Fruit fly (Drosophila melanogaster) whole organism, embryonic: ENCODE measurements around the gene CG43693.

ENCODE experiments used
- Adf1 ChIP-seq: fragments of 200-800 bp; sonication (Bioruptor generic); IDR thresholded peaks from 2 replicates; pipeline ENCODE4 v1.3.6; 2022; ENCODE audit warnings: missing biosample characterization, missing genetic modification characterization
- Bdp1 ChIP-seq: fragments of 200-800 bp; sonication (Bioruptor generic); optimal IDR thresholded peaks from 3 replicates; lab custom pipeline; 2016; ENCODE audit warnings: missing biosample characterization, missing genetic modification characterization
- CG12744 ChIP-seq: fragments of 200-800 bp; sonication (Bioruptor generic); optimal IDR thresholded peaks from 2 replicates; lab custom pipeline; 2016; ENCODE audit warnings: missing biosample characterization, missing genetic modification characterization
- CG12769 ChIP-seq: fragments of 200-800 bp; sonication (Bioruptor generic); optimal IDR thresholded peaks from 2 replicates; lab custom pipeline; 2019; ENCODE audit warnings: missing biosample characterization, mild to moderate bottlenecking, missing genetic modification characterization, moderate library complexity
- CG14014 ChIP-seq: fragments of 200-800 bp; sonication (Bioruptor generic); IDR thresholded peaks from 2 replicates; pipeline ENCODE4 v1.3.6; 2022; ENCODE audit warnings: missing biosample characterization, missing genetic modification characterization
- CG14441 ChIP-seq: fragments of 200-800 bp; sonication (Bioruptor generic); IDR thresholded peaks from 2 replicates; pipeline ENCODE4 v1.3.6; 2022; ENCODE audit warnings: missing biosample characterization, missing genetic modification characterization
- CG14965 ChIP-seq: fragments of 200-800 bp; sonication (Bioruptor generic); optimal IDR thresholded peaks from 2 replicates; lab custom pipeline; 2016; ENCODE audit warnings: missing biosample characterization, missing genetic modification characterization, borderline replicate concordance
- CG15269 ChIP-seq: fragments of 200-800 bp; sonication (Bioruptor generic); optimal IDR thresholded peaks from 2 replicates; lab custom pipeline; 2018; ENCODE audit warnings: missing biosample characterization, mild to moderate bottlenecking, missing genetic modification characterization, moderate library complexity
- CG16779 ChIP-seq: fragments of 200-800 bp; sonication (Bioruptor generic); IDR thresholded peaks from 2 replicates; pipeline ENCODE4 v1.3.6; 2022; ENCODE audit warnings: missing biosample characterization, missing genetic modification characterization
- CG3065 ChIP-seq: fragments of 200-800 bp; sonication (Bioruptor generic); optimal IDR thresholded peaks from 2 replicates; lab custom pipeline; 2016; ENCODE audit warnings: missing biosample characterization, missing genetic modification characterization
- CG4282 ChIP-seq: fragments of 200-800 bp; sonication (Bioruptor generic); optimal IDR thresholded peaks from 2 replicates; lab custom pipeline; 2016; ENCODE audit warnings: missing biosample characterization, missing genetic modification characterization
- CG4360 ChIP-seq: fragments of 200-800 bp; sonication (Bioruptor generic); IDR thresholded peaks from 2 replicates; pipeline ENCODE4 v1.3.6; 2022; ENCODE audit warnings: missing biosample characterization, missing genetic modification characterization
- CG6813 ChIP-seq: fragments of 200-800 bp; sonication (Bioruptor generic); optimal IDR thresholded peaks from 2 replicates; lab custom pipeline; 2017; ENCODE audit warnings: missing biosample characterization, missing genetic modification characterization, mild to moderate bottlenecking, moderate library complexity, missing genetic modification reagents
- CG7786 ChIP-seq: fragments of 200-800 bp; sonication (Bioruptor generic); optimal IDR thresholded peaks from 2 replicates; lab custom pipeline; 2016; ENCODE audit warnings: missing biosample characterization, missing genetic modification characterization
- CG7839 ChIP-seq: fragments of 200-800 bp; sonication (Bioruptor generic); optimal IDR thresholded peaks from 3 replicates; lab custom pipeline; 2018; ENCODE audit warnings: missing biosample characterization, mild to moderate bottlenecking, missing genetic modification characterization, moderate library complexity
- CG9437 ChIP-seq: fragments of 200-800 bp; sonication (Bioruptor generic); optimal IDR thresholded peaks from 2 replicates; lab custom pipeline; 2018; ENCODE audit warnings: missing biosample characterization, mild to moderate bottlenecking, missing genetic modification characterization
- CG9817 ChIP-seq: fragments of 200-800 bp; sonication (Bioruptor generic); optimal IDR thresholded peaks from 2 replicates; lab custom pipeline; 2018; ENCODE audit warnings: missing biosample characterization, mild to moderate bottlenecking, missing genetic modification characterization, moderate library complexity
- Camta ChIP-seq: fragments of 200-800 bp; sonication (Bioruptor generic); optimal IDR thresholded peaks from 2 replicates; lab custom pipeline; 2016; ENCODE audit warnings: missing biosample characterization, missing genetic modification characterization
- CrebB ChIP-seq: fragments of 200-800 bp; sonication (Bioruptor generic); optimal IDR thresholded peaks from 3 replicates; lab custom pipeline; 2018; ENCODE audit warnings: missing biosample characterization, mild to moderate bottlenecking, missing genetic modification characterization
- HHEX ChIP-seq: fragments of 200-800 bp; sonication (Bioruptor generic); optimal IDR thresholded peaks from 3 replicates; lab custom pipeline; 2017; ENCODE audit warnings: missing biosample characterization, mild to moderate bottlenecking, missing genetic modification characterization, missing genetic modification reagents
- Hr3 ChIP-seq: fragments of 200-800 bp; sonication (Bioruptor generic); optimal IDR thresholded peaks from 3 replicates; lab custom pipeline; 2016; ENCODE audit warnings: missing biosample characterization, missing genetic modification characterization
- Kr ChIP-seq: fragments of 200-800 bp; sonication (Bioruptor generic); optimal IDR thresholded peaks from 2 replicates; lab custom pipeline; 2017; ENCODE audit warnings: missing biosample characterization, mild to moderate bottlenecking, missing genetic modification characterization
- Nf-YB ChIP-seq: fragments of 200-800 bp; sonication (Bioruptor generic); optimal IDR thresholded peaks from 3 replicates; lab custom pipeline; 2019; ENCODE audit warnings: missing biosample characterization, mild to moderate bottlenecking, missing genetic modification characterization, moderate library complexity
- NfI ChIP-seq: fragments of 200-800 bp; sonication (Bioruptor generic); optimal IDR thresholded peaks from 3 replicates; lab custom pipeline; 2018; ENCODE audit warnings: missing biosample characterization, mild to moderate bottlenecking, missing genetic modification characterization, moderate library complexity
- Opbp ChIP-seq: fragments of 200-800 bp; sonication (Bioruptor generic); IDR thresholded peaks from 3 replicates; pipeline ENCODE4 v1.3.6; 2022; ENCODE audit warnings: missing biosample characterization, missing genetic modification characterization; ENCODE audit not compliant: partially characterized antibody
- Optix ChIP-seq: fragments of 200-800 bp; sonication (Bioruptor generic); IDR thresholded peaks from 3 replicates; pipeline ENCODE4 v1.3.6; 2022; ENCODE audit warnings: missing biosample characterization, missing genetic modification characterization
- Ptx1 ChIP-seq: fragments of 200-800 bp; sonication (Bioruptor generic); IDR thresholded peaks from 2 replicates; pipeline ENCODE4 v1.3.6; 2022; ENCODE audit warnings: missing biosample characterization, missing genetic modification characterization
- Ravus ChIP-seq: fragments of 200-800 bp; sonication (Bioruptor generic); IDR thresholded peaks from 2 replicates; pipeline ENCODE4 v1.3.6; 2022; ENCODE audit warnings: missing biosample characterization, missing genetic modification characterization
- ap ChIP-seq: fragments of 200-800 bp; sonication (Bioruptor generic); IDR thresholded peaks from 2 replicates; pipeline ENCODE4 v1.3.6; 2022; ENCODE audit warnings: missing biosample characterization, missing genetic modification characterization
- chn ChIP-seq: fragments of 200-800 bp; sonication (Bioruptor generic); optimal IDR thresholded peaks from 2 replicates; lab custom pipeline; 2016; ENCODE audit warnings: missing biosample characterization, missing genetic modification characterization
- cwo ChIP-seq: fragments of 200-800 bp; sonication (Bioruptor generic); optimal IDR thresholded peaks from 3 replicates; lab custom pipeline; 2017; ENCODE audit warnings: missing biosample characterization, missing genetic modification characterization, mild to moderate bottlenecking, moderate library complexity, missing genetic modification reagents
- dati ChIP-seq: fragments of 200-800 bp; sonication (Bioruptor generic); IDR thresholded peaks from 2 replicates; pipeline ENCODE4 v1.3.6; 2022; ENCODE audit warnings: missing biosample characterization, missing genetic modification characterization
- fd102C ChIP-seq: fragments of 200-800 bp; sonication (Bioruptor generic); optimal IDR thresholded peaks from 2 replicates; lab custom pipeline; 2018; ENCODE audit warnings: missing biosample characterization, mild to moderate bottlenecking, missing genetic modification characterization, moderate library complexity
- fd3F ChIP-seq: fragments of 200-800 bp; sonication (Bioruptor generic); optimal IDR thresholded peaks from 2 replicates; lab custom pipeline; 2018; ENCODE audit warnings: missing biosample characterization, mild to moderate bottlenecking, missing genetic modification characterization, moderate library complexity
- fd64A ChIP-seq: fragments of 200-800 bp; sonication (Bioruptor generic); optimal IDR thresholded peaks from 3 replicates; lab custom pipeline; 2018; ENCODE audit warnings: missing biosample characterization, mild to moderate bottlenecking, missing genetic modification characterization
- fru ChIP-seq: fragments of >200 bp; optimal IDR thresholded peaks from 2 replicates; lab custom pipeline; 2017
- gsb ChIP-seq: fragments of 200-800 bp; sonication (Bioruptor generic); IDR thresholded peaks from 2 replicates; pipeline ENCODE4 v1.3.6; 2022; ENCODE audit warnings: missing biosample characterization, missing genetic modification characterization
- hth ChIP-seq: fragments of >200 bp; optimal IDR thresholded peaks from 2 replicates; lab custom pipeline; 2017; ENCODE audit warnings: inconsistent platforms
- nerfin-2 ChIP-seq: fragments of 200-800 bp; sonication (Bioruptor generic); IDR thresholded peaks from 2 replicates; pipeline ENCODE4 v1.3.6; 2022; ENCODE audit warnings: missing biosample characterization, missing genetic modification characterization; ENCODE audit not compliant: partially characterized antibody
- org-1 ChIP-seq: fragments of 200-800 bp; sonication (Bioruptor generic); optimal IDR thresholded peaks from 2 replicates; lab custom pipeline; 2017; ENCODE audit warnings: missing biosample characterization, missing genetic modification characterization
- repo ChIP-seq: fragments of 200-800 bp; sonication (Bioruptor generic); optimal IDR thresholded peaks from 2 replicates; lab custom pipeline; 2016; ENCODE audit warnings: missing biosample characterization, missing genetic modification characterization
- run ChIP-seq: fragments of 200-800 bp; sonication (Bioruptor generic); optimal IDR thresholded peaks from 3 replicates; lab custom pipeline; 2018; ENCODE audit warnings: missing biosample characterization, mild to moderate bottlenecking, missing genetic modification characterization
- salm ChIP-seq: fragments of 200-800 bp; sonication (Bioruptor generic); optimal IDR thresholded peaks from 2 replicates; lab custom pipeline; 2018; ENCODE audit warnings: missing biosample characterization, mild to moderate bottlenecking, missing genetic modification characterization
- sc ChIP-seq, 3 experiments: fragments of >200 bp in 2 of 3; fragments of 200-800 bp in 1 of 3; sonication (Bioruptor generic) in 1 of 3; optimal IDR thresholded peaks; 2 replicates in 2 of 3; 3 replicates in 1 of 3; lab custom pipeline; 2017; ENCODE audit warnings: mild to moderate bottlenecking in 1 of 3, missing biosample characterization in 1 of 3, missing genetic modification characterization in 1 of 3, missing genetic modification reagents in 1 of 3
- sna ChIP-seq: fragments of 200-800 bp; sonication (Bioruptor generic); IDR thresholded peaks from 2 replicates; pipeline ENCODE4 v1.3.6; 2022; ENCODE audit warnings: missing biosample characterization, missing genetic modification characterization; ENCODE audit not compliant: partially characterized antibody
- sob ChIP-seq: fragments of 200-800 bp; sonication (Bioruptor generic); IDR thresholded peaks from 2 replicates; pipeline ENCODE4 v1.3.6; 2022; ENCODE audit warnings: missing biosample characterization, missing genetic modification characterization
- trh ChIP-seq: fragments of 200-800 bp; sonication (Bioruptor generic); optimal IDR thresholded peaks from 2 replicates; lab custom pipeline; 2016; ENCODE audit warnings: missing biosample characterization, missing genetic modification characterization
- unc-4 ChIP-seq: fragments of 200-800 bp; sonication (Bioruptor generic); IDR thresholded peaks from 2 replicates; pipeline ENCODE4 v1.3.6; 2022; ENCODE audit warnings: missing biosample characterization, missing genetic modification characterization; ENCODE audit not compliant: partially characterized antibody
- vvl ChIP-seq: fragments of 200-800 bp; sonication (Bioruptor generic); IDR thresholded peaks from 2 replicates; pipeline ENCODE4 v1.3.6; 2022; ENCODE audit warnings: missing biosample characterization, missing genetic modification characterization
- zf30C ChIP-seq: fragments of 200-800 bp; sonication (Bioruptor generic); optimal IDR thresholded peaks from 3 replicates; lab custom pipeline; 2018; ENCODE audit warnings: missing biosample characterization, mild to moderate bottlenecking, missing genetic modification characterization
- zfh2 ChIP-seq: fragments of 200-800 bp; sonication (Bioruptor generic); optimal IDR thresholded peaks from 2 replicates; lab custom pipeline; 2016; ENCODE audit warnings: missing biosample characterization, missing genetic modification characterization

The CG43693 gene

DNA sequence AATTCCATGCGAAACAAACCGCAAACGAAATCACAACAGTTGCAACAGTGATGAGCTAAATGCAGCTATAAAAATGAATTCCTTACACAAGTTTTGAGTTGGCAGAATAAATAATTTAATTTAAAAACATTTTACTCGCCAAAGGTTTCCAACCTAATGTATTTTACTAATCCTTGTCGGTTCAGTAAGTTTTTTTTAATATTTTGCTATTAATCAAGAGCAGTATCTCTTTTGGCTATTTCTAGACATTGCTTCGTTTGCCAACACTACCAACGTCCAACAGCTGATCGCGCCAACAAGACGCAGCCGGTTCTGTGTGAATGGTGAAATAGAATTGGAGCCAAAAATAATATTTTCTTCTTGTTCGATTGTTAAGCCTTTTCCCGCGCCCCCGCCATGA lies 13.5 kb upstream of the CG43693 start, which contains the start of the genes CG32075, CG45101 and SuUR (continued):
- TF ChIP-seq HHEX (GFP tag; lab: Kevin White, UChicago) (peak; percentile 82), Bdp1 (GFP tag; lab: Kevin White, UChicago) (peak; percentile 79), CG9437 (GFP tag; lab: Kevin White, UChicago) (peak; percentile 69), Ravus (GFP tag; lab: Robert Waterston, UW) (peak; percentile 58), CG16779 (GFP tag; lab: Robert Waterston, UW) (peak; percentile 54; the same call in 1 of the 2 replicates), org-1 (peak; percentile 69), fru (lab: Kevin White, UChicago) (no peak), fd64A (no peak), chn (peak; percentile 92), hth (lab: Kevin White, UChicago) (no peak), CG14965 (GFP tag; lab: Kevin White, UChicago) (no peak), Ptx1 (GFP tag; lab: Robert Waterston, UW) (peak; percentile 94), CG7786 (GFP tag; lab: Kevin White, UChicago) (peak; percentile 90), fd102C (peak; percentile 36), sc (optimal IDR thresholded peaks at IDR 0.05; lab: Kevin White, UChicago) (no peak), sc (GFP tag; optimal IDR thresholded peaks at IDR 0.05; lab: Kevin White, UChicago) (peak; percentile 63), vvl (GFP tag; lab: Robert Waterston, UW) (peak; percentile 91), gsb (GFP tag; lab: Robert Waterston, UW) (peak; percentile 53; the same call in 1 of the 2 replicates), Kr (GFP tag; lab: Kevin White, UChicago) (no peak), CG12769 (tag; lab: Kevin White, UChicago) (peak; percentile 81), nerfin-2 (GFP tag; lab: Robert Waterston, UW) (no peak), sob (GFP tag; lab: Robert Waterston, UW) (peak; percentile 88), Adf1 (GFP tag; lab: Robert Waterston, UW) (peak; percentile 66), cwo (GFP tag; lab: Kevin White, UChicago) (peak; percentile 64), CG6813 (GFP tag; lab: Kevin White, UChicago) (no peak), Optix (GFP tag; lab: Robert Waterston, UW) (peak; percentile 70), Opbp (GFP tag; lab: Robert Waterston, UW) (no peak), zfh2 (GFP tag; lab: Kevin White, UChicago) (peak; percentile 94), CG14014 (GFP tag; lab: Robert Waterston, UW) (peak; percentile 87), run (peak; percentile 80), salm (tag; lab: Kevin White, UChicago) (peak; percentile 24), Nf-YB (GFP tag; lab: Kevin White, UChicago) (peak; percentile 53), NfI (GFP tag; lab: Kevin White, UChicago) (peak; percentile 91), ap (GFP tag; lab: Robert Waterston, UW) (peak; percentile 83), CG9817 (tag; lab: Kevin White, UChicago) (peak; percentile 88), CG4360 (GFP tag; lab: Robert Waterston, UW) (peak; percentile 47; the same call in 1 of the 2 replicates), Camta (GFP tag; lab: Kevin White, UChicago) (peak; percentile 89), Hr3 (peak; percentile 90), fd3F (GFP tag; lab: Kevin White, UChicago) (peak; percentile 81), dati (peak; percentile 46; the same call in 1 of the 2 replicates), CG14441 (GFP tag; lab: Robert Waterston, UW) (peak; percentile 92), zf30C (GFP tag; lab: Kevin White, UChicago) (no peak), repo (GFP tag; lab: Kevin White, UChicago) (peak; percentile 83), CG15269 (tag; lab: Kevin White, UChicago) (peak; percentile 80), CG4282 (GFP tag; lab: Kevin White, UChicago) (peak; percentile 74), sna (no peak), CrebB (tag; lab: Kevin White, UChicago) (peak; percentile 58), unc-4 (GFP tag; lab: Robert Waterston, UW) (no peak), CG7839 (tag; lab: Kevin White, UChicago) (peak; percentile 91), CG12744 (peak; percentile 89), CG3065 (GFP tag; lab: Kevin White, UChicago) (peak; percentile 83), trh (GFP tag; lab: Kevin White, UChicago) (peak; percentile 68)
